Fruit fly (Drosophila melanogaster): Measurements from ENCODE around the gene pbl.

DNA sequence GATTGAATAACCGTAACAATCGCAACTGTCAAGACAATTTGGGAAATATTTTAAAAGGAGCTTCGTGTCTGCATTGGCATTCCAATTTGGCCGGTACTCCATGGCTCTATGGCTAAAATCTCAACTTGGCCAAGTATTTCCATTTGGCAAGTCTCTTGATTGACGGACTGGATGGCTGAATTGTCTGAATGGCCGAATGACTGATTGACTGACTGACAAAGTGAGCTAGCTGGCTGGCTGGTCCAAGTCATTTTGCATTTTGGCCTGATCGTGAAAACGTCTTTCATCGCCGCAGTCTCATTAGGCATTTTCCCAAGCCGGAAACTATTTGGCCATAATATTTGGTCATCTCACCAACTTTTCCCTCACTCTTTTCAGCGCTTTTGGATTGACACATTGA lies 37.2 kb downstream of the pbl start:
- TF ChIP-seq cnc (optimal IDR thresholded peaks at IDR 0.05) (no peak), Clk (GFP tag; optimal IDR thresholded peaks at IDR 0.05) (no peak), kay (GFP tag; ENCODE audit: borderline replicate concordance) (no peak), cic (GFP tag; optimal IDR thresholded peaks at IDR 0.05) (no peak), Crg-1 (GFP tag; optimal IDR thresholded peaks at IDR 0.05) (no peak), CG12768 (GFP tag; optimal IDR thresholded peaks at IDR 0.05) (no peak), bab1 (GFP tag; optimal IDR thresholded peaks at IDR 0.05) (no peak), CG14711 (tag; optimal IDR thresholded peaks at IDR 0.05) (no peak)

All from whole organism, adult.